Worm (Caenorhabditis elegans) whole organism, early embryonic: Measurements from ENCODE around the gene imph-1.

ENCODE experiments used
- B0310.2 ChIP-seq: sonication (generic microtip); optimal IDR thresholded peaks from 2 replicates; lab custom pipeline; 2016; ENCODE audit warnings: mild to moderate bottlenecking, missing genetic modification characterization, missing compliant biosample characterization
- ama-1 ChIP-seq: fragments of 150-350 bp; optimal IDR thresholded peaks from 2 replicates; lab custom pipeline; 2014
- ceh-36 ChIP-seq: sonication (generic microtip); optimal IDR thresholded peaks from 2 replicates; lab custom pipeline; 2016; ENCODE audit warnings: missing genetic modification characterization, inconsistent platforms, missing compliant biosample characterization
- flt-1 ChIP-seq: fragments of 200-800 bp; sonication (Bioruptor generic); IDR thresholded peaks from 2 replicates; pipeline ENCODE4 v1.3.6; 2022; ENCODE audit warnings: missing genetic modification characterization, missing compliant biosample characterization
- hmg-4 ChIP-seq: fragments of 200-800 bp; sonication (Bioruptor generic); optimal IDR thresholded peaks from 2 replicates; lab custom pipeline; 2018; ENCODE audit warnings: mild to moderate bottlenecking, missing genetic modification characterization, missing compliant biosample characterization
- scrt-1 ChIP-seq: fragments of 200-800 bp; sonication (Bioruptor generic); IDR thresholded peaks from 2 replicates; pipeline ENCODE4 v1.3.6; 2022; ENCODE audit warnings: missing genetic modification characterization, missing compliant biosample characterization
- tbx-11 ChIP-seq: fragments of 200-800 bp; sonication (Bioruptor generic); IDR thresholded peaks from 2 replicates; pipeline ENCODE4 v1.3.6; 2022; ENCODE audit warnings: missing genetic modification characterization, missing compliant biosample characterization
- tbx-37 ChIP-seq: fragments of 200-800 bp; sonication (Bioruptor generic); conservative IDR thresholded peaks from 2 replicates; pipeline ENCODE4 v1.3.6; 2022; ENCODE audit warnings: missing genetic modification reagents, missing genetic modification characterization, missing compliant biosample characterization

- TF ChIP-seq ceh-36 (tag; lab: Kevin White, UChicago) (no peak), tbx-11 (no peak), flt-1 (no peak), tbx-37 (no peak), ama-1 (lab: Kevin White, UChicago) (peak; percentile 67), hmg-4 (GFP tag; lab: Kevin White, UChicago) (no peak), scrt-1 (GFP tag; lab: Robert Waterston, UW) (no peak), B0310.2 (tag; lab: Kevin White, UChicago) (no peak)
These were observed 39.8 kb downstream of the imph-1 start, which contains the start of gene erh-2 for ce11 chrIII:4593098-4593697.
